Worm (Caenorhabditis elegans) whole organism, late embryonic: ENCODE data around the gene fbxa-86.

Experiments
- C08G9.2 ChIP-seq: sonication (generic microtip); optimal IDR thresholded peaks from 2 replicates; lab custom pipeline; 2016; ENCODE audit warnings: mild to moderate bottlenecking, missing genetic modification characterization, moderate library complexity, missing compliant biosample characterization
- C38D4.7 ChIP-seq: fragments of 200-800 bp; sonication (Bioruptor generic); optimal IDR thresholded peaks from 2 replicates; lab custom pipeline; 2018; ENCODE audit warnings: mild to moderate bottlenecking, missing genetic modification characterization, moderate library complexity, missing compliant biosample characterization
- F13H6.1 ChIP-seq: sonication (generic microtip); optimal IDR thresholded peaks from 2 replicates; lab custom pipeline; 2016; ENCODE audit warnings: missing genetic modification characterization, missing compliant biosample characterization
- K09A11.1 ChIP-seq: sonication (generic microtip); optimal IDR thresholded peaks from 2 replicates; lab custom pipeline; 2017; ENCODE audit warnings: antibody characterized with exemption, mild to moderate bottlenecking, missing genetic modification characterization, missing compliant biosample characterization; ENCODE audit not compliant: insufficient read depth
- T23F11.4 ChIP-seq: fragments of 200-800 bp; sonication (Bioruptor generic); optimal IDR thresholded peaks from 2 replicates; lab custom pipeline; 2018; ENCODE audit warnings: mild to moderate bottlenecking, missing genetic modification characterization, missing compliant biosample characterization
- Y22D7AL.16 ChIP-seq: sonication (generic microtip); optimal IDR thresholded peaks from 2 replicates; lab custom pipeline; 2016; ENCODE audit warnings: missing genetic modification characterization, missing compliant biosample characterization
- ama-1 ChIP-seq: fragments of 150-350 bp; optimal IDR thresholded peaks from 2 replicates; lab custom pipeline; 2014
- ceh-18 ChIP-seq: sonication (generic microtip); optimal IDR thresholded peaks from 2 replicates; lab custom pipeline; 2016; ENCODE audit warnings: missing genetic modification characterization, missing compliant biosample characterization
- ceh-22 ChIP-seq: sonication (generic microtip); optimal IDR thresholded peaks from 2 replicates; lab custom pipeline; 2017; ENCODE audit warnings: missing biosample characterization, missing genetic modification characterization
- ceh-31 ChIP-seq: sonication (generic microtip); optimal IDR thresholded peaks from 2 replicates; lab custom pipeline; 2016; ENCODE audit warnings: missing genetic modification characterization, missing compliant biosample characterization
- ceh-48 ChIP-seq: sonication (generic microtip); optimal IDR thresholded peaks from 2 replicates; lab custom pipeline; 2016; ENCODE audit warnings: missing genetic modification characterization, inconsistent platforms, missing compliant biosample characterization
- ceh-6 ChIP-seq: fragments of 200-800 bp; sonication (Bioruptor generic); optimal IDR thresholded peaks from 2 replicates; lab custom pipeline; 2018; ENCODE audit warnings: mild to moderate bottlenecking, missing genetic modification characterization, missing compliant biosample characterization
- ceh-9 ChIP-seq: sonication (generic microtip); optimal IDR thresholded peaks from 2 replicates; lab custom pipeline; 2016; ENCODE audit warnings: mild to moderate bottlenecking, missing genetic modification characterization, inconsistent platforms, missing compliant biosample characterization
- che-1 ChIP-seq: sonication (generic microtip); optimal IDR thresholded peaks from 2 replicates; lab custom pipeline; 2016; ENCODE audit warnings: mild to moderate bottlenecking, missing genetic modification characterization, missing compliant biosample characterization
- dmd-4 ChIP-seq: sonication (generic microtip); optimal IDR thresholded peaks from 2 replicates; lab custom pipeline; 2016; ENCODE audit warnings: borderline replicate concordance, missing genetic modification characterization, missing compliant biosample characterization
- elt-2 ChIP-seq: sonication (generic microtip); optimal IDR thresholded peaks from 2 replicates; lab custom pipeline; 2016; ENCODE audit warnings: missing genetic modification reagents, missing genetic modification characterization, missing compliant biosample characterization
- elt-4 ChIP-seq: sonication (generic microtip); optimal IDR thresholded peaks from 2 replicates; lab custom pipeline; 2016; ENCODE audit warnings: missing genetic modification characterization, missing compliant biosample characterization
- ets-4 ChIP-seq: sonication (generic microtip); optimal IDR thresholded peaks from 2 replicates; lab custom pipeline; 2016; ENCODE audit warnings: missing genetic modification characterization, missing compliant biosample characterization
- fax-1 ChIP-seq: sonication (generic microtip); optimal IDR thresholded peaks from 2 replicates; lab custom pipeline; 2016; ENCODE audit warnings: missing genotype, missing genetic modification characterization, missing compliant biosample characterization
- gmeb-2 ChIP-seq: sonication (generic microtip); optimal IDR thresholded peaks from 2 replicates; lab custom pipeline; 2016; ENCODE audit warnings: missing genetic modification characterization, inconsistent platforms, missing compliant biosample characterization
- hlh-13 ChIP-seq: fragments of 200-800 bp; sonication (Bioruptor generic); optimal IDR thresholded peaks from 2 replicates; lab custom pipeline; 2018; ENCODE audit warnings: mild to moderate bottlenecking, missing genetic modification characterization, missing compliant biosample characterization
- hlh-30 ChIP-seq: sonication (generic microtip); optimal IDR thresholded peaks from 2 replicates; lab custom pipeline; 2017; ENCODE audit warnings: antibody characterized with exemption, missing genetic modification characterization, missing compliant biosample characterization; ENCODE audit not compliant: insufficient read depth
- hlh-6 ChIP-seq: sonication (generic microtip); optimal IDR thresholded peaks from 2 replicates; lab custom pipeline; 2016; ENCODE audit warnings: missing genotype, missing genetic modification characterization, missing compliant biosample characterization
- lim-6 ChIP-seq: sonication (generic microtip); optimal IDR thresholded peaks from 2 replicates; lab custom pipeline; 2016; ENCODE audit warnings: missing genetic modification characterization, missing compliant biosample characterization
- nfya-1 ChIP-seq: sonication (generic microtip); optimal IDR thresholded peaks from 2 replicates; lab custom pipeline; 2017; ENCODE audit warnings: missing genetic modification characterization, mild to moderate bottlenecking, missing compliant biosample characterization, antibody characterized with exemption, moderate library complexity
- nhr-232 ChIP-seq: sonication (generic microtip); optimal IDR thresholded peaks from 2 replicates; lab custom pipeline; 2016; ENCODE audit warnings: missing genetic modification characterization, missing compliant biosample characterization
- odd-2 ChIP-seq: sonication (generic microtip); optimal IDR thresholded peaks from 2 replicates; lab custom pipeline; 2017; ENCODE audit warnings: antibody characterized with exemption, mild to moderate bottlenecking, missing genetic modification characterization, missing compliant biosample characterization
- pag-3 ChIP-seq: sonication (generic microtip); optimal IDR thresholded peaks from 2 replicates; lab custom pipeline; 2016; ENCODE audit warnings: missing compliant biosample characterization, missing genetic modification characterization, borderline replicate concordance
- pha-2 ChIP-seq: sonication (generic microtip); optimal IDR thresholded peaks from 2 replicates; lab custom pipeline; 2017; ENCODE audit warnings: mild to moderate bottlenecking, missing genetic modification characterization, missing compliant biosample characterization
- pha-4 ChIP-seq: fragments of 150-350 bp; optimal IDR thresholded peaks from 2 replicates; lab custom pipeline; 2018; ENCODE audit warnings: missing biosample characterization, missing genetic modification reagents, missing genetic modification characterization
- syd-9 ChIP-seq: sonication (generic microtip); optimal IDR thresholded peaks from 2 replicates; lab custom pipeline; 2016; ENCODE audit warnings: mild to moderate bottlenecking, missing genetic modification characterization, moderate library complexity, missing compliant biosample characterization
- tbx-2 ChIP-seq: sonication (generic microtip); optimal IDR thresholded peaks from 2 replicates; lab custom pipeline; 2016; ENCODE audit warnings: missing genetic modification characterization, missing compliant biosample characterization
- unc-3 ChIP-seq, 2 experiments: fragments of 200-800 bp in 1 of 2; sonication (Bioruptor generic) in 1 of 2; sonication (generic microtip) in 1 of 2; conservative IDR thresholded peaks in 1 of 2; optimal IDR thresholded peaks in 1 of 2; 2 replicates each; pipeline versions ENCODE4 v1.3.6 to Lab custom; 2016 to 2022; ENCODE audit warnings: missing compliant biosample characterization in 2 of 2, missing genetic modification characterization in 2 of 2, missing genetic modification reagents in 1 of 2
- unc-42 ChIP-seq: sonication (generic microtip); optimal IDR thresholded peaks from 2 replicates; lab custom pipeline; 2016; ENCODE audit warnings: missing genotype, missing genetic modification characterization, missing compliant biosample characterization
- unc-55 ChIP-seq: sonication (generic microtip); optimal IDR thresholded peaks from 2 replicates; lab custom pipeline; 2017; ENCODE audit warnings: missing biosample characterization, missing genetic modification reagents, missing genetic modification characterization
- unc-86 ChIP-seq: sonication (generic microtip); optimal IDR thresholded peaks from 2 replicates; lab custom pipeline; 2016; ENCODE audit warnings: missing genetic modification characterization, missing compliant biosample characterization

fbxa-86 gene

DNA sequence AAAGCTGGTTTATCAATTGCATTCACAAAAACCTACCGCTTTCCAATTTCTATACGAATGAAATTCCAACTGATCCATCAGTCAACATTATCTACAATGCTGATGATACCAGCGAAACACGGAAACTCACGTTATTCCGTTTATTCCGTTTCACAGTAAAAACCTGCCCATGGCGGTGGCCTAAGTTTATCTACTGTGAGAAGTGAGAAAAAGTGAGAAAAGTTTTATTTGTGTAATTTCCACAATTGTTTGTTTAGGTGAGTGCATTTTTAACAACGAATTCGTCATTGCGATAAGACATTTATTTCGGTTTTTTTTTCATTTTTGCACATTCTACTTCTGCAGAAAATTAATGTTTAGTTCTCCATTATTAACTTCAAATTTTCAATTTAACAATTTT is 7.8 kb downstream of the fbxa-86 start, which contains the start of gene Y9C9A.8:
Gene Y9C9A.8, plus strand, starts transcription at position 301 of the 400 bp plus-strand sequence.
- TF ChIP-seq unc-55 (GFP tag; lab: Kevin White, UChicago): no peak
- no peak for TF ChIP-seq ceh-6 (GFP tag; lab: Kevin White, UChicago)
- no peak for TF ChIP-seq elt-2 (tag; lab: Kevin White, UChicago)
- no peak for TF ChIP-seq gmeb-2 (tag; lab: Kevin White, UChicago)
- TF ChIP-seq dmd-4: no peak
- TF ChIP-seq ceh-18: no peak
- TF ChIP-seq ama-1 (lab: Kevin White, UChicago): no peak
- TF ChIP-seq C38D4.7 (GFP tag; lab: Kevin White, UChicago): no peak
- TF ChIP-seq unc-86 (tag; lab: Kevin White, UChicago): no peak
- TF ChIP-seq unc-3 (GFP tag; conservative IDR thresholded peaks at IDR 0.05; lab: Robert Waterston, UW): no peak
- TF ChIP-seq unc-3 (tag; optimal IDR thresholded peaks at IDR 0.05; lab: Kevin White, UChicago): no peak
- no peak for TF ChIP-seq hlh-30 (tag; lab: Kevin White, UChicago)
- TF ChIP-seq tbx-2: no peak
- no peak for TF ChIP-seq K09A11.1 (tag; lab: Kevin White, UChicago)
- TF ChIP-seq che-1 (tag; lab: Kevin White, UChicago): no peak

DNA sequence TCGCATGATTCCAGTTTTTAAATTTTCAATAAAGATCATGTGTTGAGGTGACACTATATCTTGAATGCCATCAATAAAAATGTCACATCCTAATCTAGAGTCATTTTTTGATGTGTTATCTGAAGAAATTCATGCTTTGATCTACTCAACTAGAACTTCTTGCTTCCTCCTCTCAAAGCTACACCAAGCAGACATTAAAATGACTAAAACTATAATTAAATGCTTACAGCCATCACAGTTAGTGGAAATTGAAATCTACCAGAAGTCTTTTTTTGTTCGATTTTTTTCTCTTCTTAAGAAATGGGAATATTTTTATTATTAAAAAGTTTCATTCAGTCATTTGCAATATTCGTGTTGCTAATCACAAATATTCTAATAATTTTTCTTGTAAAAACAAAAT is 20.0 kb downstream of the fbxa-86 start, which contains the start of gene str-158:
Gene str-158, plus strand, starts transcription at position 301 of the 400 bp plus-strand sequence.
- TF ChIP-seq unc-55 (GFP tag; lab: Kevin White, UChicago): no peak
- no peak for TF ChIP-seq Y22D7AL.16
- no peak for TF ChIP-seq C08G9.2
- no peak for TF ChIP-seq che-1 (tag; lab: Kevin White, UChicago)
- TF ChIP-seq pha-2: no peak
- TF ChIP-seq ceh-18: no peak
- no peak for TF ChIP-seq ceh-48 (tag; lab: Kevin White, UChicago)
- TF ChIP-seq elt-4 (tag; lab: Kevin White, UChicago): no peak
- no peak for TF ChIP-seq ceh-9 (tag; lab: Kevin White, UChicago)
- no peak for TF ChIP-seq dmd-4
- TF ChIP-seq nhr-232 (tag; lab: Kevin White, UChicago): no peak

DNA sequence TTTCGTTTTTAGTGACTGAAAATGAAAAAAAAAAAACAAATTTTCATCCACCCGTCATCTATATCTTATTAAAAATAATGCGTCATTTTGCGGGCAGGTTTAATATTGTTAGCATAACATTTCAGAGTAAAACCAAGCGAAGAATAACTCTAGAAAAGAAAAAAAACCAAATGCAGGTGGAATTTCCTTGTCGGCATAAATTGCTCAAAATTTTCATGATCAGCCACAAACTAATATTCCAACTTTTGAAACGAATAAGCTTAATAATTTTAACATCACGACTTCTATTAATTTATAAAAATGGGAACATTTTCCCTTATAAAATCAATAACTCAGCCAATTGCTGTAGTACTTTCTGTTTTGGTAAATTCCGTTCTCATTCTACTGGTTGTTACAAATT is 22.1 kb downstream of the fbxa-86 start, which contains the start of gene str-155:
Gene str-155, plus strand, starts transcription at position 301 of the 400 bp plus-strand sequence.
- TF ChIP-seq unc-3 (GFP tag; conservative IDR thresholded peaks at IDR 0.05; lab: Robert Waterston, UW) (no peak), unc-3 (tag; optimal IDR thresholded peaks at IDR 0.05; lab: Kevin White, UChicago) (no peak), lim-6 (tag; lab: Kevin White, UChicago) (no peak), nhr-232 (tag; lab: Kevin White, UChicago) (no peak), che-1 (tag; lab: Kevin White, UChicago) (no peak), syd-9 (tag; lab: Kevin White, UChicago) (no peak), ama-1 (lab: Kevin White, UChicago) (no peak), fax-1 (tag; lab: Kevin White, UChicago) (no peak), hlh-6 (tag; lab: Kevin White, UChicago) (no peak), ceh-18 (no peak), gmeb-2 (tag; lab: Kevin White, UChicago) (no peak), F13H6.1 (tag; lab: Kevin White, UChicago) (no peak)

DNA sequence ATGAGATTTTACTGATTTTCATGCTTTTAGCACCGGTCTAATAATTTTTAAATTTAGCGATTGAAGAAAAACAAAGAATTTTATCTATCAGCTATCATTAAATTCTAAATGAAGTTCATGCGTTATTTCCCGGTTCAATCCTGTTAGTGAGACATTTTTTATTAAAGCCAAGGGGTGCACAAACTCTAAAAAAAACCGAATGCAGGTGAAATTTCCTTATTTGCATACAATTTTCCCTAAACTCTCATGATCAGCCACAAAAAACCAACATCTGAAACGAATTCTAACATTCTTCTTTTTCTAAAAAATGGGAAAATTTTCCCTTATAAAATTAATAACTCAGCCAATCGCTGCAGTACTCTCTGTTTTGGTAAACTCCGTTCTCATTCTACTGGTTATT is 24.7 kb downstream of the fbxa-86 start, which contains the start of gene str-156:
Gene str-156, plus strand, starts transcription at position 301 of the 400 bp plus-strand sequence.
- TF ChIP-seq C08G9.2: no peak
- TF ChIP-seq odd-2 (tag; lab: Kevin White, UChicago): no peak
- no peak for TF ChIP-seq hlh-6 (tag; lab: Kevin White, UChicago)
- TF ChIP-seq unc-42: no peak
- no peak for TF ChIP-seq ceh-9 (tag; lab: Kevin White, UChicago)
- no peak for TF ChIP-seq nfya-1 (tag; lab: Kevin White, UChicago)
- TF ChIP-seq elt-2 (tag; lab: Kevin White, UChicago): no peak
- no peak for TF ChIP-seq T23F11.4 (GFP tag; lab: Kevin White, UChicago)
- no peak for TF ChIP-seq hlh-13 (GFP tag; lab: Kevin White, UChicago)
- no peak for TF ChIP-seq pha-2
- no peak for TF ChIP-seq ceh-31 (tag; lab: Kevin White, UChicago)
- no peak for TF ChIP-seq hlh-30 (tag; lab: Kevin White, UChicago)
- no peak for TF ChIP-seq ets-4 (tag; lab: Kevin White, UChicago)
- TF ChIP-seq F13H6.1 (tag; lab: Kevin White, UChicago): no peak
- TF ChIP-seq gmeb-2 (tag; lab: Kevin White, UChicago): no peak
- TF ChIP-seq ceh-22 (tag; lab: Kevin White, UChicago): no peak
- TF ChIP-seq elt-4 (tag; lab: Kevin White, UChicago): no peak
- no peak for TF ChIP-seq pag-3 (tag; lab: Kevin White, UChicago)
- no peak for TF ChIP-seq C38D4.7 (GFP tag; lab: Kevin White, UChicago)
- TF ChIP-seq pha-4 (tag; lab: Kevin White, UChicago): no peak
